Worm (Caenorhabditis elegans) whole organism, L3 larva: ENCODE data around the gene B0507.2.

Experiments
- ZK546.5 ChIP-seq: sonication (generic microtip); optimal IDR thresholded peaks from 2 replicates; lab custom pipeline; 2017; ENCODE audit warnings: missing biosample characterization, missing genetic modification characterization
- aly-2 ChIP-seq: fragments of 150-350 bp; optimal IDR thresholded peaks from 2 replicates; lab custom pipeline; 2014; ENCODE audit warnings: missing biosample characterization, missing genetic modification characterization
- ama-1 ChIP-seq: fragments of 150-350 bp; optimal IDR thresholded peaks from 2 replicates; lab custom pipeline; 2018
- ceh-16 ChIP-seq: sonication (generic microtip); optimal IDR thresholded peaks from 2 replicates; lab custom pipeline; 2017; ENCODE audit warnings: missing biosample characterization, missing genetic modification characterization
- ceh-28 ChIP-seq: fragments of 150-350 bp; optimal IDR thresholded peaks from 2 replicates; lab custom pipeline; 2014; ENCODE audit warnings: missing biosample characterization, missing genetic modification reagents, missing genetic modification characterization
- ceh-82 ChIP-seq: fragments of 150-350 bp; optimal IDR thresholded peaks from 2 replicates; lab custom pipeline; 2014; ENCODE audit warnings: missing biosample characterization, missing genetic modification characterization
- ceh-9 ChIP-seq: sonication (generic microtip); optimal IDR thresholded peaks from 2 replicates; lab custom pipeline; 2018; ENCODE audit warnings: missing biosample characterization, missing genetic modification characterization
- elt-1 ChIP-seq: fragments of 150-350 bp; optimal IDR thresholded peaks from 2 replicates; lab custom pipeline; 2014; ENCODE audit warnings: missing biosample characterization, missing genetic modification characterization
- elt-2 ChIP-seq: sonication (generic microtip); optimal IDR thresholded peaks from 2 replicates; lab custom pipeline; 2016; ENCODE audit warnings: missing genetic modification reagents, mild to moderate bottlenecking, missing genetic modification characterization, missing compliant biosample characterization
- fos-1 ChIP-seq: fragments of 150-350 bp; optimal IDR thresholded peaks from 2 replicates; lab custom pipeline; 2014; ENCODE audit warnings: missing biosample characterization, missing genetic modification characterization
- hmg-11 ChIP-seq: sonication (generic microtip); optimal IDR thresholded peaks from 2 replicates; lab custom pipeline; 2016; ENCODE audit warnings: missing genetic modification characterization, missing compliant biosample characterization
- lin-15B ChIP-seq: fragments of 150-350 bp; optimal IDR thresholded peaks from 2 replicates; lab custom pipeline; 2014; ENCODE audit warnings: missing biosample characterization, missing genetic modification characterization
- lsy-12 ChIP-seq: sonication (generic microtip); optimal IDR thresholded peaks from 2 replicates; lab custom pipeline; 2016; ENCODE audit warnings: mild to moderate bottlenecking, missing genetic modification characterization, missing compliant biosample characterization
- mdl-1 ChIP-seq: fragments of 150-350 bp; optimal IDR thresholded peaks from 2 replicates; lab custom pipeline; 2014; ENCODE audit warnings: missing biosample characterization, missing genetic modification characterization
- mml-1 ChIP-seq: fragments of 150-350 bp; sonication (generic microtip); optimal IDR thresholded peaks from 3 replicates; lab custom pipeline; 2014; ENCODE audit warnings: missing biosample characterization, missing genetic modification characterization
- nfya-1 ChIP-seq: sonication (generic microtip); optimal IDR thresholded peaks from 2 replicates; lab custom pipeline; 2017; ENCODE audit warnings: missing genetic modification characterization, mild to moderate bottlenecking, missing compliant biosample characterization, antibody characterized with exemption, moderate library complexity; ENCODE audit not compliant: insufficient read depth
- nhr-12 ChIP-seq: fragments of 150-350 bp; optimal IDR thresholded peaks from 2 replicates; lab custom pipeline; 2014; ENCODE audit warnings: missing biosample characterization, missing genetic modification characterization
- nhr-23 ChIP-seq: fragments of 150-350 bp; optimal IDR thresholded peaks from 2 replicates; lab custom pipeline; 2014; ENCODE audit warnings: missing biosample characterization, missing genetic modification reagents, missing genetic modification characterization
- nhr-25 ChIP-seq: sonication (generic microtip); optimal IDR thresholded peaks from 2 replicates; lab custom pipeline; 2017; ENCODE audit warnings: missing biosample characterization, missing genetic modification characterization
- nhr-28 ChIP-seq: fragments of 150-350 bp; optimal IDR thresholded peaks from 2 replicates; lab custom pipeline; 2014; ENCODE audit warnings: missing biosample characterization, missing genetic modification characterization
- nhr-67 ChIP-seq: fragments of 150-350 bp; optimal IDR thresholded peaks from 2 replicates; lab custom pipeline; 2014; ENCODE audit warnings: missing biosample characterization, missing genetic modification characterization
- nhr-76 ChIP-seq: fragments of 150-350 bp; sonication (generic microtip); optimal IDR thresholded peaks from 5 replicates; lab custom pipeline; 2014; ENCODE audit warnings: missing biosample characterization, missing genetic modification characterization
- nhr-77 ChIP-seq: fragments of 150-350 bp; optimal IDR thresholded peaks from 2 replicates; lab custom pipeline; 2014; ENCODE audit warnings: missing biosample characterization, missing genetic modification characterization
- pha-4 ChIP-seq: fragments of 150-350 bp; optimal IDR thresholded peaks from 2 replicates; lab custom pipeline; 2014; ENCODE audit warnings: missing biosample characterization, missing genetic modification reagents, missing genetic modification characterization
- pqm-1 ChIP-seq: fragments of 150-350 bp; optimal IDR thresholded peaks from 2 replicates; lab custom pipeline; 2017; ENCODE audit warnings: missing biosample characterization, missing genetic modification characterization, inconsistent platforms
- sea-2 ChIP-seq: fragments of 150-350 bp; sonication (generic microtip); optimal IDR thresholded peaks from 4 replicates; lab custom pipeline; 2014; ENCODE audit warnings: missing biosample characterization, missing genetic modification reagents, missing genetic modification characterization
- skn-1 ChIP-seq: fragments of 150-350 bp; optimal IDR thresholded peaks from 2 replicates; lab custom pipeline; 2014; ENCODE audit warnings: missing biosample characterization, missing genetic modification characterization
- unc-39 ChIP-seq: sonication (generic microtip); optimal IDR thresholded peaks from 4 replicates; lab custom pipeline; 2017; ENCODE audit warnings: missing biosample characterization, missing genetic modification characterization
- unc-62 ChIP-seq: fragments of 150-350 bp; sonication (generic microtip); optimal IDR thresholded peaks from 4 replicates; lab custom pipeline; 2014; ENCODE audit warnings: missing biosample characterization, missing genetic modification reagents, missing genetic modification characterization
- zag-1 ChIP-seq: fragments of 150-350 bp; optimal IDR thresholded peaks from 2 replicates; lab custom pipeline; 2014; ENCODE audit warnings: missing biosample characterization, missing genetic modification characterization
- ztf-11 ChIP-seq: fragments of 150-350 bp; optimal IDR thresholded peaks from 2 replicates; lab custom pipeline; 2014; ENCODE audit warnings: missing biosample characterization, missing genetic modification characterization
- ztf-4 ChIP-seq: fragments of 150-350 bp; optimal IDR thresholded peaks from 2 replicates; lab custom pipeline; 2014; ENCODE audit warnings: missing biosample characterization, missing genetic modification characterization

B0507.2 gene

DNA sequence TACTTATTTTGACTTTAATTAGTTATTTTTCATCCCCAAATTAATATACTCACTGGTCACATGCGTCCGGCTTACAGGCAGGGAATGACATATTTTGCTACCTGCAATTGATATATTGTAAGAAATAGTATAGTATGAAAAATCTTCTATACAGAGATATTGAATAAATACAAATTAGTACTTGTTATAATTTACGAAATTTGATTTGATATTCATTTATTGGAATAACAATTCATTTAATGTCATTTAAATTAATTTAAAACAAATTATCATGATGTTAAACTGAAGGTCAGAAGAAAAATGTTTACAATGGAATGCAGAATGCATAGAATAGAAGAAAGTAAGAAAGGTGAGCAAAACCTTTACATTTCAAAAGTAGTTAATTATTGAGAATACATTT is 15.5 kb upstream of the B0507.2 start, which contains the start of gene B0507.7:
TSS of gene B0507.7 (minus strand) at position 101 of the 400 bp plus-strand sequence.
- no peak for TF ChIP-seq elt-1 (tag; lab: Kevin White, UChicago)

- TF ChIP-seq nfya-1: no peak
- TF ChIP-seq mdl-1 (tag; lab: Kevin White, UChicago): no peak
Measured at ce11 chrV:8760416-8760815, 13.7 kb upstream of the B0507.2 start, which contains the start of gene ddn-1. TSS of gene ddn-1 (minus strand) at chrV:8760516.

DNA sequence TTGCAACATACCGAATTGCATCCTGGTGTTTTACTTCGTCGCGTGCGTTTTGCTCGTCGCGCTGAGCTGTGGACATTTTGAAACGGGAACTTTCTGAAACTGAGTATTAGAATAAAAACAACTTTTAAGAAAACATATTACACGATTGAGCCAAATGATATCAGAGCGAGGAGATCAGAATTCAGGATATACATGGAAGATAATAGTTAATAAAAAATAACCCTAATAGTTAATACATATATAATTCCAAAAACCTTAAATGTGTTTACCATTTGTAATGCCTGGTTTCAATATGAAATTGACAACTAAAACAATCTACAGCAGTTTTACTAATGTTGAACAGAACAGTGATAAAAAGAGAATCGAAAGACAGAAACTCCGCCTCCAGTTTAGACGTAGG is 11.3 kb upstream of the B0507.2 start, which contains the start of gene B0507.8:
TSS of gene B0507.8 (minus strand) at position 101 of the 400 bp plus-strand sequence.
- TF ChIP-seq nfya-1 (no peak), nhr-23 (tag; lab: Kevin White, UChicago) (no peak), ceh-16 (no peak), ZK546.5 (tag; lab: Kevin White, UChicago) (no peak), nhr-67 (tag; lab: Kevin White, UChicago) (no peak), ztf-4 (no peak), ceh-28 (no peak), nhr-76 (no peak), hmg-11 (tag; lab: Kevin White, UChicago) (no peak), pqm-1 (tag; lab: Kevin White, UChicago) (no peak), skn-1 (tag; lab: Kevin White, UChicago) (no peak), pha-4 (no peak), aly-2 (tag; lab: Kevin White, UChicago) (no peak), ceh-82 (tag; lab: Kevin White, UChicago) (no peak), fos-1 (tag; lab: Kevin White, UChicago) (no peak)

- TF ChIP-seq zag-1 (tag; lab: Kevin White, UChicago): no peak
- TF ChIP-seq mml-1 (tag; lab: Kevin White, UChicago): no peak
- no peak for TF ChIP-seq lsy-12 (tag; lab: Kevin White, UChicago)
- no peak for TF ChIP-seq ceh-82 (tag; lab: Kevin White, UChicago)
- TF ChIP-seq ztf-4: no peak
- no peak for TF ChIP-seq nhr-12 (tag; lab: Kevin White, UChicago)
- no peak for TF ChIP-seq skn-1 (tag; lab: Kevin White, UChicago)
- no peak for TF ChIP-seq ama-1 (lab: Kevin White, UChicago)
- no peak for TF ChIP-seq sea-2 (GFP tag; lab: Kevin White, UChicago)
- TF ChIP-seq ztf-11 (tag; lab: Kevin White, UChicago): no peak
- no peak for TF ChIP-seq ceh-16
- TF ChIP-seq lin-15B (tag; lab: Kevin White, UChicago): no peak
- TF ChIP-seq pqm-1 (tag; lab: Kevin White, UChicago): no peak
- no peak for TF ChIP-seq ceh-28
- no peak for TF ChIP-seq mdl-1 (tag; lab: Kevin White, UChicago)
- TF ChIP-seq nhr-25 (tag; lab: Kevin White, UChicago): no peak
Measured at ce11 chrV:8765938-8766337, 8.2 kb upstream of the B0507.2 start, which contains the start of gene B0507.9. TSS of gene B0507.9 (minus strand) at chrV:8766038.

DNA sequence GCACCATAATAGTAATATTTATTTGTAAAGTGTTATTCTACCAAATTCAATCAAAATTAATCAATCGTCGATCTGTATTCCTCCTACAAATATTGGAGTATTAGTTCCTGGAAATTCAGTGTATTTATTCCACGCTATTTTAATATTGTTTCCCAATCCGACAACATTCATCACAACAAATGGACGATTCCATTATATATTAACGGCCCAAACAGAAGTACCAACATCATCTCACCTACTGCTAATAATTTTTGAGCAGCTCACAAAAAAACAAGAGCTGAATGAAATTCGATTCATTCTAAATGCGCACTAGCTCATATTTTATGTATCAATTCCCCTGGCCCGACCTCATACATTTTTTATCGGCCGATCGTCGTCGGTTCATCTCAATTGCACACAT is 7.1 kb upstream of the B0507.2 start:
- TF ChIP-seq lsy-12 (tag; lab: Kevin White, UChicago): no peak
- no peak for TF ChIP-seq unc-62
- no peak for TF ChIP-seq nhr-77
- no peak for TF ChIP-seq ZK546.5 (tag; lab: Kevin White, UChicago)
- TF ChIP-seq nhr-28 (tag; lab: Kevin White, UChicago): no peak
- TF ChIP-seq unc-39 (tag; lab: Kevin White, UChicago): no peak
- no peak for TF ChIP-seq ama-1 (lab: Kevin White, UChicago)
- TF ChIP-seq nhr-12 (tag; lab: Kevin White, UChicago): no peak
- no peak for TF ChIP-seq nhr-67 (tag; lab: Kevin White, UChicago)
- TF ChIP-seq elt-2 (tag; lab: Kevin White, UChicago): no peak
- TF ChIP-seq ztf-4: no peak
- no peak for TF ChIP-seq nhr-76
- no peak for TF ChIP-seq nhr-23 (tag; lab: Kevin White, UChicago)
- no peak for TF ChIP-seq ceh-9
- TF ChIP-seq lin-15B (tag; lab: Kevin White, UChicago): no peak

- TF ChIP-seq elt-2 (tag; lab: Kevin White, UChicago) (peak; percentile 87), pqm-1 (tag; lab: Kevin White, UChicago) (peak; percentile 89), ztf-11 (tag; lab: Kevin White, UChicago) (no peak), pha-4 (peak; percentile 76)
- TF ChIP-seq, all 47 proteins: peak for 3
Measured at ce11 chrV:8767493-8767892, 6.6 kb upstream of the B0507.2 start.
